Fruit fly (Drosophila melanogaster): ENCODE data around the gene GMF.

GMF gene

DNA sequence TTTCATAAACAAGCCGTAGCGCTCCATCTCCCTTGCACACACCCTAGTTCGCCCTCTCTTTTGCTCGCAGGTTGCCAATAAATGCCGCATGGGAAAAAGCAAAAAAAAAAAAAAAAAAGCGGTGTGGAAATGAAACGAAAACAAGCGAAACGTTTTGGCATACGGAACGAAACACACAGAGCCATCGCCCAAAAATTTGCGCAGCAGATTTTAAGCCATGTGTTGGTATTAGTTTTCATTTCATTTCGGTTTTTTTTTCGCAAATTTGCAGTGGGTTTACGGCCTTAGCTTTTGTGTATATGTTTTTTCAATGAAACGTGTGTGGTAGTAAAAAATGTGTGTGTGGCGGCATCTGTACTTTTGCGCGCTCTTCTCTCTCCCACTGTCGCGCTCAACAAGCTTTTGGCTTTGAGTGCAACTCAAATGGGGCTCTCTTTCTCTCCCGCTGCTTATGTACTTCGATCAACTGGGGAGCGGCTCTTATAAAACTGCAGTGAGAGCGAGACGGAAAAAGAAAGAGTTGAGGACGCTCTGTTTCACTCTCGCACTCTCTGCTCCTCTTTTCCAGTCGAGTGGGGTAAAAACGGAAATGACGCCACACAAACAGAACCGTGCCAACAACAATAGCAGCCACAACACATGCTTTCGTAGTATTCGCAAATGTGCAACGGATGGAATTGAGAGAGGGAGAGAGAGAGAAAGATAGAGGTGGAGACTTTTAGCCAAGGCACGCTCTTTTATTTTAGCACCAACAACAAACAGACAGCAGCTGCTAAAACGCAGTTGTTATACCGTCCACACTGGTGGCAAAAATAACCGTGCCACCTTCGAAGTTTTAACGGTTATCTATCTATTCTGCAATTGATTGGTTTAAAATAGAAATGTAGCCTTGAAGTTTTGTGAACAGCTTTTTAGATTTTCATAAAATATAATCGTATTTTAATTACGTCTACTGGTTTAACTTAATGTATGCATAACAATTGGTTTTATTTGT is 18.2 kb downstream of the GMF start (continued):
- TF ChIP-seq CG17802 (tag; optimal IDR thresholded peaks at IDR 0.05), result no peak
- no peak for TF ChIP-seq Ada2b (GFP tag; IDR thresholded peaks at IDR 0.05)
- peak; percentile 31 for TF ChIP-seq ftz-f1 (GFP tag; optimal IDR thresholded peaks at IDR 0.05)
- TF ChIP-seq B-H1 (GFP tag; IDR thresholded peaks at IDR 0.05), result no peak
- peak; percentile 75 for TF ChIP-seq nerfin-1 (tag; optimal IDR thresholded peaks at IDR 0.05)
- peak; percentile 74 for TF ChIP-seq Ets97D (GFP tag; optimal IDR thresholded peaks at IDR 0.05)
- peak; percentile 53 for TF ChIP-seq CG13296 (GFP tag; optimal IDR thresholded peaks at IDR 0.05)
- TF ChIP-seq vfl (GFP tag; optimal IDR thresholded peaks at IDR 0.05), result no peak
- no peak for TF ChIP-seq zfh1 (GFP tag; IDR thresholded peaks at IDR 0.05)
- TF ChIP-seq CG11504 (tag; optimal IDR thresholded peaks at IDR 0.05), result peak; percentile 56
- TF ChIP-seq Dfd (GFP tag; optimal IDR thresholded peaks at IDR 0.05), result no peak
- no peak for TF ChIP-seq p53 (GFP tag; optimal IDR thresholded peaks at IDR 0.05)
- peak; percentile 54 for TF ChIP-seq CG8388 (GFP tag; optimal IDR thresholded peaks at IDR 0.05)
- peak; percentile 27 for TF ChIP-seq CG5180 (GFP tag; optimal IDR thresholded peaks at IDR 0.05)
- TF ChIP-seq CG30020 (tag; optimal IDR thresholded peaks at IDR 0.05), result no peak
- no peak for TF ChIP-seq klu (GFP tag; IDR thresholded peaks at IDR 0.05)
- no peak for TF ChIP-seq CG10321 (GFP tag; IDR thresholded peaks at IDR 0.05)
- TF ChIP-seq Blimp-1 (GFP tag; optimal IDR thresholded peaks at IDR 0.05), result peak; percentile 13
- no peak for TF ChIP-seq CG32532 (GFP tag; IDR thresholded peaks at IDR 0.05)
- no peak for TF ChIP-seq D (optimal IDR thresholded peaks at IDR 0.05)
- no peak for TF ChIP-seq D (GFP tag; optimal IDR thresholded peaks at IDR 0.05)
- peak; percentile 69 for TF ChIP-seq wek (GFP tag; optimal IDR thresholded peaks at IDR 0.05)
- TF ChIP-seq CG8478 (optimal IDR thresholded peaks at IDR 0.05), result peak; percentile 74
- peak; percentile 52 for TF ChIP-seq mirr (GFP tag; optimal IDR thresholded peaks at IDR 0.05)
- TF ChIP-seq HHEX (GFP tag; optimal IDR thresholded peaks at IDR 0.05), result peak; percentile 62
- TF ChIP-seq ro (GFP tag; IDR thresholded peaks at IDR 0.05), result no peak
- TF ChIP-seq CG15011 (GFP tag; optimal IDR thresholded peaks at IDR 0.05), result no peak
- TF ChIP-seq CG1792 (GFP tag; optimal IDR thresholded peaks at IDR 0.05), result peak; percentile 3
- TF ChIP-seq CG1024 (GFP tag; IDR thresholded peaks at IDR 0.05), result no peak
- TF ChIP-seq CG17385 (GFP tag; optimal IDR thresholded peaks at IDR 0.05), result peak; percentile 27
- no peak for TF ChIP-seq CG9215 (GFP tag; IDR thresholded peaks at IDR 0.05)
- peak; percentile 60 for TF ChIP-seq CG13894 (tag; optimal IDR thresholded peaks at IDR 0.05)
- TF ChIP-seq Taf1 (GFP tag; IDR thresholded peaks at IDR 0.05), result no peak
- TF ChIP-seq CG15514 (GFP tag; optimal IDR thresholded peaks at IDR 0.05), result peak; percentile 36
- no peak for TF ChIP-seq rib (GFP tag; IDR thresholded peaks at IDR 0.05)
- no peak for TF ChIP-seq CG4820 (GFP tag; optimal IDR thresholded peaks at IDR 0.05)
- TF ChIP-seq Hr78 (GFP tag; optimal IDR thresholded peaks at IDR 0.05), result no peak
- TF ChIP-seq CG18599 (GFP tag; optimal IDR thresholded peaks at IDR 0.05), result peak; percentile 77
- peak; percentile 21 for TF ChIP-seq CG10654 (GFP tag; optimal IDR thresholded peaks at IDR 0.05)
- TF ChIP-seq sr (GFP tag; IDR thresholded peaks at IDR 0.05), result no peak
- peak; percentile 45 for TF ChIP-seq CG9727 (GFP tag; optimal IDR thresholded peaks at IDR 0.05)
- no peak for TF ChIP-seq da (GFP tag; optimal IDR thresholded peaks at IDR 0.05)
- no peak for TF ChIP-seq CG31388 (GFP tag; optimal IDR thresholded peaks at IDR 0.05)
- peak; percentile 35 for TF ChIP-seq corto (GFP tag; optimal IDR thresholded peaks at IDR 0.05)
- TF ChIP-seq danr (GFP tag; IDR thresholded peaks at IDR 0.05), result no peak
- TF ChIP-seq HLHmδ (GFP tag; optimal IDR thresholded peaks at IDR 0.05), result no peak
- TF ChIP-seq bbx (GFP tag; IDR thresholded peaks at IDR 0.05; ENCODE audit: partially characterized antibody), result no peak
- TF ChIP-seq CG8924 (tag; optimal IDR thresholded peaks at IDR 0.05), result peak; percentile 36
- no peak for TF ChIP-seq pb (GFP tag; optimal IDR thresholded peaks at IDR 0.05)

All from whole organism, embryonic.